Worm (Caenorhabditis elegans) whole organism, young adult: Measurements from ENCODE around the gene C05G5.1.
A peak's percentile ranks its signal among the peaks of the same experiment; 100 is the strongest.

Experiments used
- B0019.2 ChIP-seq: fragments of 200-800 bp; sonication (Bioruptor generic); conservative IDR thresholded peaks from 2 replicates; pipeline ENCODE4 v1.3.6; 2022; ENCODE audit warnings: missing genetic modification reagents, missing genetic modification characterization, missing compliant biosample characterization
- D2030.7 ChIP-seq: fragments of 200-800 bp; sonication (Bioruptor generic); IDR thresholded peaks from 2 replicates; pipeline ENCODE4 v1.3.6; 2022; ENCODE audit warnings: missing genetic modification reagents, missing genetic modification characterization, missing compliant biosample characterization
- F22D6.2 ChIP-seq: sonication (generic microtip); optimal IDR thresholded peaks from 2 replicates; lab custom pipeline; 2016; ENCODE audit warnings: mild to moderate bottlenecking, missing genetic modification characterization, missing compliant biosample characterization
- F33H1.4 ChIP-seq: fragments of 200-800 bp; sonication (Bioruptor generic); IDR thresholded peaks from 2 replicates; pipeline ENCODE4 v1.3.6; 2022; ENCODE audit warnings: missing genetic modification reagents, missing genetic modification characterization, missing compliant biosample characterization
- F39B2.1 ChIP-seq: fragments of 200-800 bp; sonication (Bioruptor generic); IDR thresholded peaks from 2 replicates; pipeline ENCODE4 v1.3.6; 2022; ENCODE audit warnings: missing genetic modification reagents, missing genetic modification characterization, missing compliant biosample characterization
- F52B5.7 ChIP-seq: sonication (generic microtip); optimal IDR thresholded peaks from 2 replicates; lab custom pipeline; 2016; ENCODE audit warnings: mild to moderate bottlenecking, missing genetic modification characterization, missing compliant biosample characterization
- F55B11.4 ChIP-seq: sonication (generic microtip); optimal IDR thresholded peaks from 2 replicates; lab custom pipeline; 2016; ENCODE audit warnings: missing compliant biosample characterization, missing genetic modification characterization, borderline replicate concordance; ENCODE audit not compliant: insufficient read depth
- Y53G8AR.9 ChIP-seq: fragments of 200-800 bp; sonication (Bioruptor generic); conservative IDR thresholded peaks from 2 replicates; pipeline ENCODE4 v1.3.6; 2022; ENCODE audit warnings: missing genetic modification reagents, missing genetic modification characterization, missing compliant biosample characterization
- Y56A3A.18 ChIP-seq: fragments of 200-800 bp; sonication (Bioruptor generic); IDR thresholded peaks from 2 replicates; pipeline ENCODE4 v1.3.6; 2022; ENCODE audit warnings: missing genetic modification reagents, missing genetic modification characterization, missing compliant biosample characterization
- Y67H2A.10 ChIP-seq: fragments of 200-800 bp; sonication (Bioruptor generic); conservative IDR thresholded peaks from 2 replicates; pipeline ENCODE4 v1.3.6; 2022; ENCODE audit warnings: missing genetic modification reagents, missing genetic modification characterization, missing compliant biosample characterization
- Y95B8A.8 ChIP-seq: fragments of 200-800 bp; sonication (Bioruptor generic); IDR thresholded peaks from 2 replicates; pipeline ENCODE4 v1.3.6; 2022; ENCODE audit warnings: missing genetic modification reagents, missing genetic modification characterization, missing compliant biosample characterization
- akir-1 ChIP-seq: fragments of 200-800 bp; sonication (Bioruptor generic); optimal IDR thresholded peaks from 2 replicates; lab custom pipeline; 2018; ENCODE audit warnings: mild to moderate bottlenecking, missing genetic modification characterization, moderate library complexity, missing compliant biosample characterization
- ama-1 ChIP-seq, 3 experiments: fragments of 150-350 bp in 1 of 3; sonication (generic microtip) in 2 of 3; optimal IDR thresholded peaks; 2 replicates each; lab custom pipeline; 2014 to 2018; ENCODE audit warnings: missing biosample characterization in 2 of 3, missing genetic modification characterization in 2 of 3, missing genetic modification reagents in 2 of 3
- bed-1 ChIP-seq: fragments of 200-800 bp; sonication (Bioruptor generic); IDR thresholded peaks from 2 replicates; pipeline ENCODE4 v1.3.6; 2022; ENCODE audit warnings: missing genetic modification reagents, missing genetic modification characterization, missing compliant biosample characterization
- bed-2 ChIP-seq: fragments of 200-800 bp; sonication (Bioruptor generic); IDR thresholded peaks from 2 replicates; pipeline ENCODE4 v1.3.6; 2022; ENCODE audit warnings: missing genetic modification reagents, missing genetic modification characterization, missing compliant biosample characterization
- cebp-1 ChIP-seq, 2 experiments: fragments of 200-800 bp in 1 of 2; sonication (Bioruptor generic) in 1 of 2; sonication (generic microtip) in 1 of 2; IDR thresholded peaks in 1 of 2; optimal IDR thresholded peaks in 1 of 2; 2 replicates each; pipeline versions ENCODE4 v1.3.6 to Lab custom; 2017 to 2022; ENCODE audit warnings: missing compliant biosample characterization in 2 of 2, missing genetic modification characterization in 2 of 2, mild to moderate bottlenecking in 1 of 2, missing genetic modification reagents in 1 of 2, moderate library complexity in 1 of 2
- ceh-100 ChIP-seq: fragments of 200-800 bp; sonication (Bioruptor generic); IDR thresholded peaks from 2 replicates; pipeline ENCODE4 v1.3.6; 2022; ENCODE audit warnings: missing genetic modification reagents, missing genetic modification characterization, missing compliant biosample characterization
- egl-18 ChIP-seq: fragments of 200-800 bp; sonication (Bioruptor generic); IDR thresholded peaks from 2 replicates; pipeline ENCODE4 v1.3.6; 2022; ENCODE audit warnings: missing genetic modification reagents, missing genetic modification characterization, missing compliant biosample characterization
- egl-44 ChIP-seq: fragments of 200-800 bp; sonication (Bioruptor generic); IDR thresholded peaks from 2 replicates; pipeline ENCODE4 v1.3.6; 2022; ENCODE audit warnings: missing genetic modification reagents, missing genetic modification characterization, missing compliant biosample characterization
- ets-4 ChIP-seq: fragments of 200-800 bp; sonication (Bioruptor generic); optimal IDR thresholded peaks from 2 replicates; lab custom pipeline; 2018; ENCODE audit warnings: mild to moderate bottlenecking, missing genetic modification characterization, missing compliant biosample characterization
- gei-17 ChIP-seq: fragments of 200-800 bp; sonication (Bioruptor generic); optimal IDR thresholded peaks from 2 replicates; lab custom pipeline; 2018; ENCODE audit warnings: mild to moderate bottlenecking, missing genetic modification characterization, missing compliant biosample characterization
- him-1 ChIP-seq: sonication (generic microtip); optimal IDR thresholded peaks from 2 replicates; lab custom pipeline; 2016; ENCODE audit warnings: missing genotype, missing genetic modification reagents, missing genetic modification characterization, missing compliant biosample characterization
- hmg-20 ChIP-seq: fragments of 200-800 bp; sonication (Bioruptor generic); IDR thresholded peaks from 2 replicates; pipeline ENCODE4 v1.3.6; 2022; ENCODE audit warnings: missing genetic modification reagents, missing genetic modification characterization, missing compliant biosample characterization
- hsf-1 ChIP-seq: fragments of 200-800 bp; sonication (Bioruptor generic); IDR thresholded peaks from 2 replicates; pipeline ENCODE4 v1.3.6; 2022; ENCODE audit warnings: missing genetic modification reagents, missing genetic modification characterization, missing compliant biosample characterization
- lag-1 ChIP-seq: fragments of 200-800 bp; sonication (Bioruptor generic); IDR thresholded peaks from 2 replicates; pipeline ENCODE4 v1.3.6; 2022; ENCODE audit warnings: missing genetic modification reagents, missing genetic modification characterization, missing compliant biosample characterization
- lin-35 ChIP-seq, 3 experiments: fragments of 150-350 bp in 2 of 3; sonication (generic microtip) in 1 of 3; optimal IDR thresholded peaks; 2 replicates each; lab custom pipeline; 2014 to 2018; ENCODE audit warnings: missing biosample characterization in 3 of 3, missing genetic modification characterization in 3 of 3, missing genetic modification reagents in 3 of 3
- madf-10 ChIP-seq: sonication (generic microtip); optimal IDR thresholded peaks from 2 replicates; lab custom pipeline; 2016; ENCODE audit warnings: mild to moderate bottlenecking, missing genetic modification characterization, missing compliant biosample characterization
- madf-3 ChIP-seq: fragments of 200-800 bp; sonication (Bioruptor generic); IDR thresholded peaks from 2 replicates; pipeline ENCODE4 v1.3.6; 2022; ENCODE audit warnings: missing genetic modification reagents, missing genetic modification characterization, missing compliant biosample characterization
- mel-28 ChIP-seq: sonication (generic microtip); optimal IDR thresholded peaks from 2 replicates; lab custom pipeline; 2016; ENCODE audit warnings: borderline replicate concordance, mild to moderate bottlenecking, missing genetic modification characterization, missing compliant biosample characterization
- mxl-1 ChIP-seq: sonication (generic microtip); optimal IDR thresholded peaks from 2 replicates; lab custom pipeline; 2016; ENCODE audit warnings: missing genetic modification characterization, missing compliant biosample characterization
- nhr-80 ChIP-seq: sonication (generic microtip); optimal IDR thresholded peaks from 2 replicates; lab custom pipeline; 2016; ENCODE audit warnings: missing genetic modification characterization, missing compliant biosample characterization
- nhr-90 ChIP-seq: sonication (generic microtip); optimal IDR thresholded peaks from 2 replicates; lab custom pipeline; 2016; ENCODE audit warnings: missing genotype, mild to moderate bottlenecking, missing genetic modification characterization, missing compliant biosample characterization
- pha-4 ChIP-seq: fragments of 150-350 bp; sonication (generic microtip); optimal IDR thresholded peaks from 2 replicates; lab custom pipeline; 2014; ENCODE audit warnings: missing biosample characterization, missing genetic modification reagents, missing genetic modification characterization
- rec-8 ChIP-seq, 2 experiments: sonication (generic microtip); optimal IDR thresholded peaks; 2 replicates each; lab custom pipeline; 2016; ENCODE audit warnings: mild to moderate bottlenecking in 2 of 2, missing genetic modification characterization in 2 of 2, missing genetic modification reagents in 2 of 2, missing genotype in 2 of 2, missing biosample characterization in 1 of 2, missing compliant biosample characterization in 1 of 2, moderate library complexity in 1 of 2
- repo-1 ChIP-seq: sonication (generic microtip); optimal IDR thresholded peaks from 2 replicates; lab custom pipeline; 2017; ENCODE audit warnings: mild to moderate bottlenecking, missing genetic modification characterization, missing compliant biosample characterization
- sdz-38 ChIP-seq: sonication (generic microtip); optimal IDR thresholded peaks from 2 replicates; lab custom pipeline; 2016; ENCODE audit warnings: missing genotype, missing genetic modification characterization, missing compliant biosample characterization
- sea-2 ChIP-seq: fragments of 200-800 bp; sonication (Bioruptor generic); IDR thresholded peaks from 2 replicates; pipeline ENCODE4 v1.3.6; 2022; ENCODE audit warnings: missing genetic modification characterization, missing compliant biosample characterization
- snpc-1.3 ChIP-seq: sonication (generic microtip); optimal IDR thresholded peaks from 2 replicates; lab custom pipeline; 2017; ENCODE audit warnings: missing genetic modification characterization, mild to moderate bottlenecking, missing compliant biosample characterization, antibody characterized with exemption, moderate library complexity, missing genotype, missing genetic modification reagents; ENCODE audit not compliant: insufficient read depth
- sptf-2 ChIP-seq: fragments of 200-800 bp; sonication (Bioruptor generic); optimal IDR thresholded peaks from 2 replicates; lab custom pipeline; 2018; ENCODE audit warnings: mild to moderate bottlenecking, missing genetic modification characterization, missing compliant biosample characterization
- tbx-9 ChIP-seq: sonication (generic microtip); optimal IDR thresholded peaks from 2 replicates; lab custom pipeline; 2016; ENCODE audit warnings: borderline replicate concordance, missing genetic modification characterization, inconsistent platforms, missing compliant biosample characterization
- tlf-1 ChIP-seq: fragments of 200-800 bp; sonication (Bioruptor generic); optimal IDR thresholded peaks from 2 replicates; lab custom pipeline; 2018; ENCODE audit warnings: mild to moderate bottlenecking, missing genetic modification characterization, missing compliant biosample characterization
- unc-130 ChIP-seq: sonication (generic microtip); optimal IDR thresholded peaks from 2 replicates; lab custom pipeline; 2016; ENCODE audit warnings: missing genetic modification reagents, missing genetic modification characterization, missing compliant biosample characterization
- ztf-22 ChIP-seq: fragments of 200-800 bp; sonication (Bioruptor generic); optimal IDR thresholded peaks from 2 replicates; lab custom pipeline; 2018; ENCODE audit warnings: mild to moderate bottlenecking, missing genetic modification characterization, moderate library complexity, missing compliant biosample characterization
- ztf-26 ChIP-seq: sonication (generic microtip); optimal IDR thresholded peaks from 2 replicates; lab custom pipeline; 2017; ENCODE audit warnings: missing genetic modification characterization, missing compliant biosample characterization
- ztf-28 ChIP-seq: fragments of 200-800 bp; sonication (Bioruptor generic); IDR thresholded peaks from 2 replicates; pipeline ENCODE4 v1.3.6; 2022; ENCODE audit warnings: missing genetic modification reagents, missing genetic modification characterization, missing compliant biosample characterization
- ztf-6 ChIP-seq: fragments of 200-800 bp; sonication (Bioruptor generic); IDR thresholded peaks from 2 replicates; pipeline ENCODE4 v1.3.6; 2022; ENCODE audit warnings: missing genetic modification reagents, missing genetic modification characterization, missing compliant biosample characterization

C05G5.1 gene

ce11 chrX:14746948-14747347 lies 7.0 kb upstream of the C05G5.1 start, which contains the start of gene C05G5.2 (continued):
- no peak for TF ChIP-seq tbx-9 (tag; lab: Kevin White, UChicago)
- TF ChIP-seq snpc-1.3 (tag; lab: Kevin White, UChicago), result no peak
- no peak for TF ChIP-seq unc-130 (GFP tag; lab: Kevin White, UChicago)
- peak; percentile 26 for TF ChIP-seq tlf-1 (GFP tag; lab: Kevin White, UChicago)
- TF ChIP-seq lag-1 (GFP tag; lab: Robert Waterston, UW), result no peak
- no peak for TF ChIP-seq mel-28 (tag; lab: Kevin White, UChicago)
- TF ChIP-seq bed-2 (GFP tag; lab: Robert Waterston, UW), result no peak
- TF ChIP-seq hsf-1 (GFP tag; lab: Robert Waterston, UW), result no peak
- TF ChIP-seq akir-1 (GFP tag; lab: Kevin White, UChicago), result no peak
- peak; percentile 64 for TF ChIP-seq madf-10 (tag; lab: Kevin White, UChicago)
- no peak for TF ChIP-seq him-1 (tag; lab: Kevin White, UChicago)
- no peak for TF ChIP-seq sptf-2 (GFP tag; lab: Kevin White, UChicago)
- peak; percentile 50 for TF ChIP-seq nhr-90 (tag; lab: Kevin White, UChicago)
- TF ChIP-seq D2030.7 (GFP tag; lab: Robert Waterston, UW), result no peak
- peak; percentile 91 for TF ChIP-seq pha-4 (tag; lab: Kevin White, UChicago)
- TF ChIP-seq hmg-20 (GFP tag; lab: Robert Waterston, UW), result 0 out of 2 replicates have a peak, but pooled peaks have one; percentile 30
- no peak for TF ChIP-seq Y67H2A.10 (GFP tag; lab: Robert Waterston, UW)
- TF ChIP-seq repo-1 (tag; lab: Kevin White, UChicago), result no peak
- TF ChIP-seq mxl-1, result no peak
- TF ChIP-seq ztf-6 (GFP tag; lab: Robert Waterston, UW), result no peak
- TF ChIP-seq egl-44 (GFP tag; lab: Robert Waterston, UW), result no peak
- TF ChIP-seq egl-18 (GFP tag; lab: Robert Waterston, UW), result 0 out of 2 replicates have a peak, but pooled peaks have one; percentile 60
- TF ChIP-seq Y56A3A.18 (GFP tag; lab: Robert Waterston, UW), result no peak
- TF ChIP-seq ztf-26 (tag; lab: Kevin White, UChicago), result peak; percentile 70
- peak; percentile 41; the same call in 1 of the 2 replicates for TF ChIP-seq Y53G8AR.9 (GFP tag; lab: Robert Waterston, UW)
- no peak for TF ChIP-seq ets-4 (GFP tag; lab: Kevin White, UChicago)
- TF ChIP-seq ama-1 (optimal IDR thresholded peaks at IDR 0.05; lab: Kevin White, UChicago), result no peak
- no peak for TF ChIP-seq ama-1 (GFP tag; optimal IDR thresholded peaks at IDR 0.05; lab: Kevin White, UChicago)
- TF ChIP-seq rec-8 (tag; optimal IDR thresholded peaks at IDR 0.05; lab: Kevin White, UChicago), result no peak
- TF ChIP-seq madf-3 (GFP tag; lab: Robert Waterston, UW), result no peak
- TF ChIP-seq sea-2 (GFP tag; lab: Robert Waterston, UW), result no peak
- TF ChIP-seq gei-17 (GFP tag; lab: Kevin White, UChicago), result peak; percentile 41
- no peak for TF ChIP-seq F39B2.1
- TF ChIP-seq ztf-22, result peak; percentile 10
- TF ChIP-seq sdz-38 (tag; lab: Kevin White, UChicago), result no peak
- TF ChIP-seq F22D6.2 (tag; lab: Kevin White, UChicago), result peak; percentile 15
- no peak for TF ChIP-seq F55B11.4 (tag; lab: Kevin White, UChicago)
- no peak for TF ChIP-seq F33H1.4 (GFP tag; lab: Robert Waterston, UW)
- no peak for TF ChIP-seq F52B5.7 (tag; lab: Kevin White, UChicago)
- peak; percentile 100 for TF ChIP-seq nhr-80 (tag; lab: Kevin White, UChicago)
- no peak for TF ChIP-seq ceh-100 (GFP tag; lab: Robert Waterston, UW)
- peak; percentile 99 for TF ChIP-seq cebp-1 (GFP tag; IDR thresholded peaks at IDR 0.05; lab: Robert Waterston, UW)
- peak; percentile 100 for TF ChIP-seq cebp-1 (tag; optimal IDR thresholded peaks at IDR 0.05; lab: Kevin White, UChicago)
- no peak for TF ChIP-seq bed-1 (GFP tag; lab: Robert Waterston, UW)
- no peak for TF ChIP-seq B0019.2 (GFP tag; lab: Robert Waterston, UW)
- TF ChIP-seq Y95B8A.8, result 0 out of 2 replicates have a peak, but pooled peaks have one; percentile 46
- no peak for TF ChIP-seq ztf-28 (GFP tag; lab: Robert Waterston, UW)
- peak in 1 of 3 experiments; percentile 78 for TF ChIP-seq lin-35 (GFP tag; optimal IDR thresholded peaks at IDR 0.05; lab: Kevin White, UChicago)
